Worm (Caenorhabditis elegans): ENCODE results near the gene F39H12.1.
A peak's percentile ranks its signal among the peaks of the same experiment; 100 is the strongest.

Gene F39H12.1

DNA sequence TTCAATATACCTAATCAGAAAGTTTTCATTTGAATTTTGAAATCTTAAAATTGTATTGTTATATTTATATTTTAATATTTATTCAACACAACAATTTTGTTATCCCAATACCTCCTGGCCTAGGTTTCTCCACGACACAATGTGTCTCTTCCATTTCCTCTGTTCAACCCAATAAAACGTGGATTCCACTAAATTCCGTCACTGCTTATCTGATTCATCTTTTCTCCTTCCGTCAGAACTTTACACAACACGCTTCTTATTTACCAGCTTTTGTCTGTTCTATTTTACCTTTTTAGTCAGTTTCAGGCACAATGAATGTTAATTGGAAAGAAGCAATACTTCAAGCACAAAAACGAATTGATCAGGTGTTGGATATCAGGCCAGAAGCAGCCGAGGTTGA is at the start of gene F39H12.1:
TSS of gene F39H12.1 (plus strand) at position 301 of the 400 bp plus-strand sequence.
- TF ChIP-seq him-1 (tag; optimal IDR thresholded peaks at IDR 0.05), result no peak
- no peak for TF ChIP-seq dao-5 (tag; optimal IDR thresholded peaks at IDR 0.05)
- TF ChIP-seq W03F9.2 (tag; optimal IDR thresholded peaks at IDR 0.05), result no peak

DNA sequence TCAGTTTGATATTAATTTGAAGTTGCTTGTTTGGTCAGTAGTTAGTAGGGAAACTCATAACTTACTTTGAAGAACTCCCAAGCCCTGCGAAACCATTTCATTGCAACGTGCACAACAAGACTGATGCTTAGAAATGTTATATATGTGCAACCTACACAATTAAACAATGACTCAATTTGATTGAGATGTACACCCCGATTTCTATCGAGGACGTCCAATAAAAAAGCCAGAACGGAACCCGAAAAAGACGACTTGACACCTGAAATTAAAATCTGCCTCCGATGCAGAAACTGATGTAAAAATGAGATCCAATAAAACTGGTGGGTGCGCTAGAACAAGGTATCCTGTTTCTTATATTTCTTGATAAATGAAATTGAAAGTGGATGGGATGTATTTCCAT is 49.7 kb upstream of the F39H12.1 start, which contains the start of gene T04G9.6:
TSS of gene T04G9.6 (minus strand) at position 101 of the 400 bp plus-strand sequence.
- TF ChIP-seq dao-5 (tag; optimal IDR thresholded peaks at IDR 0.05) (no peak), him-1 (tag; optimal IDR thresholded peaks at IDR 0.05) (no peak), W03F9.2 (tag; optimal IDR thresholded peaks at IDR 0.05) (no peak)

ce11 chrX:785368-785767 is 49.2 kb upstream of the F39H12.1 start:
- TF ChIP-seq dao-5 (tag; optimal IDR thresholded peaks at IDR 0.05) (no peak), him-1 (tag; optimal IDR thresholded peaks at IDR 0.05) (no peak), W03F9.2 (tag; optimal IDR thresholded peaks at IDR 0.05) (no peak)

DNA sequence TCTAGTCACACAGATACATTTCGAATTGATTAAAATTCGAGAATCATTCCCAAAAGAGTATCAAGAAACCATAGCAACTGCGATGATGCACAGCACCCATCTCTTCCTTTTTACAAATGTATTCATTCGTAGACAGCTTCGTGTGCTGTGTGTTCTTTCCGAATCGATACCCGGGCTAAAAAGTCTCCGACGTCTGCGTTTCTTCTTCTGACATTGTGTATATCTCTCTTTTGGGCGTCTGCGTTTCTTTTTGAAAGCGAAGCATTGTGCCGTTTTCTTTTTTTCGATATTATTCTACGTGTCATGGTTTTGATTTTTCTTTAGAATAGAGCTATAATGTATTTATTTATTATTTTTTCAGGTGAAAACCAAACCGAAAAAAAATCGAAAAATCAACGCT is 46.6 kb upstream of the F39H12.1 start, which contains the start of gene attf-5:
TSS of gene attf-5 (plus strand) at position 362 of the 400 bp plus-strand sequence.
- TF ChIP-seq dao-5 (tag; optimal IDR thresholded peaks at IDR 0.05), result no peak
- TF ChIP-seq W03F9.2 (tag; optimal IDR thresholded peaks at IDR 0.05), result no peak
- no peak for TF ChIP-seq him-1 (tag; optimal IDR thresholded peaks at IDR 0.05)

DNA sequence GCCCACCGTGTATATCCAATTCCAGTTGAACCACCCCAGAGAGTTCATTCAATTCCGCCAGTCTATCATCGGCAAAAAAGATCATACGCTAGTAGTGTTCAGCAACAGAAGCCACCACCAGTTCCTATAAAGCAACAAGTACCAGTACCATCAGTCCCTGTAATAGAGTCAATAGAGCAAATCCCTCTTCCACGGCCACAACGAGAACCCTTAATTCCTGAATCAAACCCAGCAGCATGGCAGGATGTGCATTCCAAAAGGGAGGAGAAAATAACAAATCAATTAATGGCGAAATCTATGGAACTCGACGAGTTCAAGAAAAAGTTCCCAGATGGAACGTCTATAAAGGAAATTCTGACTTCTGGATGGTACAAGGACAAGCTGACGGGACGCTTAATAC is 44.7 kb upstream of the F39H12.1 start:
- TF ChIP-seq him-1 (tag; optimal IDR thresholded peaks at IDR 0.05), result no peak
- TF ChIP-seq W03F9.2 (tag; optimal IDR thresholded peaks at IDR 0.05), result no peak

DNA sequence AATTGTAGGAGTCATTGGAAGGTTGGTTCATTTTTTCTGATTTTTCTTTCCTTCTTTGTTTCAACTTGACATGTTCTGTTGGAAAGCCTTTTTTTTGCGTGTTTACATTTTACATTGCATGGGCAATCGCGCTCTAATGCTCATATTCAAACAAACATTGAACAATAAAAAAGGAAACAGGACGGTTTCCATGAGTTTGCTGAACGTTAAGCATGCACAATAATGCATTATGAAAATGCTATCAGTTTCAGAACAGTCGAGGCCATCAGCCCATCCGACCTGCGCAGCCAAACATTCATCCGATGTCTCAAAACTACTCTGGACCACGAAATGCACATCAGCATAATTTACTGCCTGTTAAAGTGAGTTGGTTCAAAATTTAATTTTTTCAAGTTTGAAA is 44.0 kb upstream of the F39H12.1 start:
- no peak for TF ChIP-seq him-1 (tag; optimal IDR thresholded peaks at IDR 0.05)
- no peak for TF ChIP-seq dao-5 (tag; optimal IDR thresholded peaks at IDR 0.05)
- TF ChIP-seq W03F9.2 (tag; optimal IDR thresholded peaks at IDR 0.05), result no peak

- TF ChIP-seq him-1 (tag; optimal IDR thresholded peaks at IDR 0.05) (no peak), dao-5 (tag; optimal IDR thresholded peaks at IDR 0.05) (no peak), W03F9.2 (tag; optimal IDR thresholded peaks at IDR 0.05) (no peak)
Observed at ce11 chrX:802478-802877, 32.1 kb upstream of the F39H12.1 start, which contains the start of gene gtr-1. Gene gtr-1 (plus strand): TSS chrX:802778.

- TF ChIP-seq dao-5 (tag; optimal IDR thresholded peaks at IDR 0.05), result peak; percentile 67
- TF ChIP-seq W03F9.2 (tag; optimal IDR thresholded peaks at IDR 0.05), result peak; percentile 98
- peak; percentile 99 for TF ChIP-seq him-1 (tag; optimal IDR thresholded peaks at IDR 0.05)
Observed at ce11 chrX:806515-806914, 28.1 kb upstream of the F39H12.1 start.

ce11 chrX:810694-811093 is 23.9 kb upstream of the F39H12.1 start, which contains the start of gene F25E2.2:
Gene F25E2.2 (minus strand): TSS chrX:810794.
- TF ChIP-seq dao-5 (tag; optimal IDR thresholded peaks at IDR 0.05) (no peak), him-1 (tag; optimal IDR thresholded peaks at IDR 0.05) (no peak), W03F9.2 (tag; optimal IDR thresholded peaks at IDR 0.05) (no peak)

- no peak for TF ChIP-seq him-1 (tag; optimal IDR thresholded peaks at IDR 0.05)
Observed at ce11 chrX:812264-812663, 22.3 kb upstream of the F39H12.1 start.

- no peak for TF ChIP-seq him-1 (tag; optimal IDR thresholded peaks at IDR 0.05)
- TF ChIP-seq dao-5 (tag; optimal IDR thresholded peaks at IDR 0.05), result no peak
- no peak for TF ChIP-seq W03F9.2 (tag; optimal IDR thresholded peaks at IDR 0.05)
Observed at ce11 chrX:813063-813462, 21.5 kb upstream of the F39H12.1 start, which contains the start of gene F25E2.3. Gene F25E2.3 (minus strand): TSS chrX:813163.

DNA sequence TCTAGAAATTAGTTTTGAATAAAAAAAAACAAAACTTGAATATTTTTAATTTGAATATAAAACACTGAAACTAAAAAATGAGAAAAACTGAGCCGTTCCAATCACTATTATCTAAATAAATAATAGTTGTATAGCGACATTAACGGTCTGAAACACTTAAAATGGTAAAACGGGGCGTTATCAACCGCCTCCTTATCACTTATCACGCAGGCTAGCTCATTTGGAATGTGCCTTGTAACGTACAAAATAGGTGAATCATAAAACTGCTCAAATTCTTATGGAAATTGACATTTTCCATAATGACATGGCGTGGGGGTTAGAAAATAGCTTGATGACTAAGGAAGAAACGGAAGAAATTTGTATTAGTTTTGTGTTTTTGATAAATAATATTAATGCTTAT is 18.6 kb upstream of the F39H12.1 start, which contains the start of gene ifd-2:
TSS of gene ifd-2 (minus strand) at position 1 of the 400 bp plus-strand sequence.
- TF ChIP-seq dao-5 (tag; optimal IDR thresholded peaks at IDR 0.05) (no peak), him-1 (tag; optimal IDR thresholded peaks at IDR 0.05) (no peak), W03F9.2 (tag; optimal IDR thresholded peaks at IDR 0.05) (no peak)

ce11 chrX:817984-818383 is 16.6 kb upstream of the F39H12.1 start:
- no peak for TF ChIP-seq him-1 (tag; optimal IDR thresholded peaks at IDR 0.05)
- no peak for TF ChIP-seq dao-5 (tag; optimal IDR thresholded peaks at IDR 0.05)
- no peak for TF ChIP-seq W03F9.2 (tag; optimal IDR thresholded peaks at IDR 0.05)

ce11 chrX:823736-824135 is 10.8 kb upstream of the F39H12.1 start:
- no peak for TF ChIP-seq dao-5 (tag; optimal IDR thresholded peaks at IDR 0.05)
- no peak for TF ChIP-seq him-1 (tag; optimal IDR thresholded peaks at IDR 0.05)
- TF ChIP-seq W03F9.2 (tag; optimal IDR thresholded peaks at IDR 0.05), result no peak

- TF ChIP-seq him-1 (tag; optimal IDR thresholded peaks at IDR 0.05) (no peak), W03F9.2 (tag; optimal IDR thresholded peaks at IDR 0.05) (no peak), dao-5 (tag; optimal IDR thresholded peaks at IDR 0.05) (no peak)
Observed at ce11 chrX:825375-825774, 9.2 kb upstream of the F39H12.1 start, which contains the start of gene daf-3. Gene daf-3 (minus strand): TSS chrX:825475.

Data from whole organism, L4/young adult.